Fruit fly (Drosophila melanogaster) whole organism, embryonic: ENCODE data around the gene Dis3l2.

Experiments
- Ada2b ChIP-seq: fragments of 200-800 bp; sonication (Bioruptor generic); IDR thresholded peaks from 2 replicates; pipeline ENCODE4 v1.3.6; 2022; ENCODE audit warnings: missing biosample characterization, missing genetic modification characterization
- Atf3 ChIP-seq: fragments of 200-800 bp; sonication (Bioruptor generic); optimal IDR thresholded peaks from 3 replicates; lab custom pipeline; 2016; ENCODE audit warnings: missing biosample characterization, missing genetic modification characterization
- CG11696 ChIP-seq: fragments of 200-800 bp; sonication (Bioruptor generic); IDR thresholded peaks from 2 replicates; pipeline ENCODE4 v1.3.6; 2022; ENCODE audit warnings: missing biosample characterization, missing genetic modification characterization
- CG12071 ChIP-seq: fragments of 200-800 bp; sonication (Bioruptor generic); optimal IDR thresholded peaks from 3 replicates; lab custom pipeline; 2018; ENCODE audit warnings: missing biosample characterization, mild to moderate bottlenecking, missing genetic modification characterization
- CG13424 ChIP-seq: fragments of 200-800 bp; sonication (Bioruptor generic); optimal IDR thresholded peaks from 2 replicates; lab custom pipeline; 2019; ENCODE audit warnings: missing biosample characterization, mild to moderate bottlenecking, missing genetic modification characterization, moderate library complexity
- CG13624 ChIP-seq: fragments of 200-800 bp; sonication (Bioruptor generic); optimal IDR thresholded peaks from 2 replicates; lab custom pipeline; 2016; ENCODE audit warnings: missing biosample characterization, missing genetic modification characterization
- CG14667 ChIP-seq: fragments of 200-800 bp; sonication (Bioruptor generic); IDR thresholded peaks from 2 replicates; pipeline ENCODE4 v1.3.6; 2022; ENCODE audit warnings: missing biosample characterization, missing genetic modification characterization
- CG15269 ChIP-seq: fragments of 200-800 bp; sonication (Bioruptor generic); optimal IDR thresholded peaks from 2 replicates; lab custom pipeline; 2018; ENCODE audit warnings: missing biosample characterization, mild to moderate bottlenecking, missing genetic modification characterization, moderate library complexity
- CG15479 ChIP-seq: fragments of 200-800 bp; sonication (Bioruptor generic); optimal IDR thresholded peaks from 3 replicates; lab custom pipeline; 2019; ENCODE audit warnings: missing biosample characterization, mild to moderate bottlenecking, missing genetic modification characterization, moderate library complexity
- CG17186 ChIP-seq: fragments of 200-800 bp; sonication (Bioruptor generic); optimal IDR thresholded peaks from 3 replicates; lab custom pipeline; 2017; ENCODE audit warnings: missing biosample characterization, missing genetic modification reagents, missing genetic modification characterization
- CG17612 ChIP-seq: fragments of 200-800 bp; sonication (Bioruptor generic); IDR thresholded peaks from 2 replicates; pipeline ENCODE4 v1.3.6; 2022; ENCODE audit warnings: missing biosample characterization, missing genetic modification characterization
- CG18764 ChIP-seq: fragments of 200-800 bp; sonication (Bioruptor generic); optimal IDR thresholded peaks from 3 replicates; lab custom pipeline; 2016; ENCODE audit warnings: missing biosample characterization, missing genetic modification characterization
- CG2116 ChIP-seq: fragments of 200-800 bp; sonication (Bioruptor generic); optimal IDR thresholded peaks from 3 replicates; lab custom pipeline; 2018; ENCODE audit warnings: missing biosample characterization, mild to moderate bottlenecking, missing genetic modification characterization
- CG2678 ChIP-seq: fragments of 200-800 bp; sonication (Bioruptor generic); optimal IDR thresholded peaks from 3 replicates; lab custom pipeline; 2019; ENCODE audit warnings: missing biosample characterization, mild to moderate bottlenecking, missing genetic modification characterization, moderate library complexity
- CG34376 ChIP-seq: fragments of 200-800 bp; sonication (Bioruptor generic); optimal IDR thresholded peaks from 2 replicates; lab custom pipeline; 2018; ENCODE audit warnings: missing biosample characterization, mild to moderate bottlenecking, missing genetic modification characterization
- CG6272 ChIP-seq: fragments of 200-800 bp; sonication (Bioruptor generic); IDR thresholded peaks from 2 replicates; pipeline ENCODE4 v1.3.6; 2022; ENCODE audit warnings: missing biosample characterization, missing genetic modification characterization
- CG7556 ChIP-seq: fragments of 200-800 bp; sonication (Bioruptor generic); optimal IDR thresholded peaks from 2 replicates; lab custom pipeline; 2017; ENCODE audit warnings: missing biosample characterization, mild to moderate bottlenecking, missing genetic modification characterization
- CG8089 ChIP-seq: fragments of 200-800 bp; sonication (Bioruptor generic); optimal IDR thresholded peaks from 3 replicates; lab custom pipeline; 2016; ENCODE audit warnings: missing biosample characterization, missing genetic modification characterization
- CG8388 ChIP-seq: fragments of 200-800 bp; sonication (Bioruptor generic); optimal IDR thresholded peaks from 2 replicates; lab custom pipeline; 2019; ENCODE audit warnings: missing biosample characterization, mild to moderate bottlenecking, missing genetic modification characterization, moderate library complexity
- CG9727 ChIP-seq: fragments of 200-800 bp; sonication (Bioruptor generic); optimal IDR thresholded peaks from 3 replicates; lab custom pipeline; 2017; ENCODE audit warnings: missing biosample characterization, mild to moderate bottlenecking, missing genetic modification characterization
- CTCF ChIP-seq: fragments of 200-800 bp; sonication (Bioruptor generic); optimal IDR thresholded peaks from 2 replicates; lab custom pipeline; 2017; ENCODE audit warnings: missing biosample characterization, mild to moderate bottlenecking, missing genetic modification characterization, moderate library complexity
- Dad ChIP-seq: fragments of 200-800 bp; sonication (Bioruptor generic); optimal IDR thresholded peaks from 3 replicates; lab custom pipeline; 2016; ENCODE audit warnings: missing biosample characterization, missing genetic modification characterization
- Dip2 ChIP-seq: fragments of 200-800 bp; sonication (Bioruptor generic); IDR thresholded peaks from 2 replicates; pipeline ENCODE4 v1.3.6; 2022; ENCODE audit warnings: missing biosample characterization, missing genetic modification characterization
- HHEX ChIP-seq: fragments of 200-800 bp; sonication (Bioruptor generic); optimal IDR thresholded peaks from 3 replicates; lab custom pipeline; 2017; ENCODE audit warnings: missing biosample characterization, mild to moderate bottlenecking, missing genetic modification characterization, missing genetic modification reagents
- HLH3B ChIP-seq: fragments of 200-800 bp; sonication (Bioruptor generic); IDR thresholded peaks from 2 replicates; pipeline ENCODE4 v1.3.6; 2022; ENCODE audit warnings: missing biosample characterization, missing genetic modification characterization
- Hand ChIP-seq: fragments of 200-800 bp; sonication (Bioruptor generic); optimal IDR thresholded peaks from 2 replicates; lab custom pipeline; 2017; ENCODE audit warnings: mild to moderate bottlenecking, missing biosample characterization, missing genetic modification reagents, missing genetic modification characterization
- HmgD ChIP-seq: fragments of 200-800 bp; sonication (Bioruptor generic); optimal IDR thresholded peaks from 3 replicates; lab custom pipeline; 2016; ENCODE audit warnings: missing biosample characterization, missing genetic modification characterization
- HmgZ ChIP-seq: fragments of 200-800 bp; sonication (Bioruptor generic); optimal IDR thresholded peaks from 2 replicates; lab custom pipeline; 2018; ENCODE audit warnings: missing biosample characterization, mild to moderate bottlenecking, missing genetic modification characterization
- MESR4 ChIP-seq: fragments of 200-800 bp; sonication (Bioruptor generic); optimal IDR thresholded peaks from 2 replicates; lab custom pipeline; 2018; ENCODE audit warnings: missing biosample characterization, mild to moderate bottlenecking, missing genetic modification characterization, moderate library complexity
- MTF-1 ChIP-seq: fragments of 200-800 bp; sonication (Bioruptor generic); optimal IDR thresholded peaks from 2 replicates; lab custom pipeline; 2018; ENCODE audit warnings: missing biosample characterization, mild to moderate bottlenecking, missing genetic modification characterization, borderline replicate concordance
- NC2α ChIP-seq: fragments of 200-800 bp; sonication (Bioruptor generic); optimal IDR thresholded peaks from 2 replicates; lab custom pipeline; 2016; ENCODE audit warnings: missing biosample characterization, missing genetic modification characterization
- Oli ChIP-seq: fragments of 200-800 bp; sonication (Bioruptor generic); optimal IDR thresholded peaks from 2 replicates; lab custom pipeline; 2018; ENCODE audit warnings: missing biosample characterization, mild to moderate bottlenecking, missing genetic modification characterization, moderate library complexity
- Rx ChIP-seq: fragments of 200-800 bp; sonication (Bioruptor generic); IDR thresholded peaks from 2 replicates; pipeline ENCODE4 v1.3.6; 2022; ENCODE audit warnings: missing biosample characterization, missing genetic modification characterization
- Side ChIP-seq: fragments of 200-800 bp; sonication (Bioruptor generic); optimal IDR thresholded peaks from 2 replicates; lab custom pipeline; 2016; ENCODE audit warnings: missing biosample characterization, missing genetic modification characterization
- Sox100B ChIP-seq: fragments of 200-800 bp; sonication (Bioruptor generic); optimal IDR thresholded peaks from 3 replicates; lab custom pipeline; 2018; ENCODE audit warnings: missing biosample characterization, mild to moderate bottlenecking, missing genetic modification characterization
- Sry-β ChIP-seq: fragments of 200-800 bp; sonication (Bioruptor generic); optimal IDR thresholded peaks from 2 replicates; lab custom pipeline; 2018; ENCODE audit warnings: missing biosample characterization, mild to moderate bottlenecking, missing genetic modification characterization, moderate library complexity
- cad ChIP-seq: fragments of >200 bp; optimal IDR thresholded peaks from 2 replicates; lab custom pipeline; 2017; ENCODE audit warnings: missing biosample characterization, missing genetic modification characterization
- dysf ChIP-seq: fragments of 200-800 bp; sonication (Bioruptor generic); IDR thresholded peaks from 3 replicates; pipeline ENCODE4 v1.3.6; 2022; ENCODE audit warnings: missing biosample characterization, missing genetic modification characterization
- exex ChIP-seq: fragments of 200-800 bp; sonication (Bioruptor generic); optimal IDR thresholded peaks from 4 replicates; lab custom pipeline; 2018; ENCODE audit warnings: missing biosample characterization, mild to moderate bottlenecking, missing genetic modification characterization, moderate library complexity
- gro ChIP-seq: fragments of 200-800 bp; sonication (Bioruptor generic); optimal IDR thresholded peaks from 2 replicates; lab custom pipeline; 2016; ENCODE audit warnings: missing biosample characterization, missing genetic modification characterization
- hkb ChIP-seq, 2 experiments: fragments of 200-800 bp in 1 of 2; fragments of >200 bp in 1 of 2; sonication (Bioruptor generic) in 1 of 2; IDR thresholded peaks in 1 of 2; optimal IDR thresholded peaks in 1 of 2; 2 replicates each; pipeline versions ENCODE4 v1.3.6 to Lab custom; 2017 to 2022; ENCODE audit warnings: missing biosample characterization in 1 of 2, missing genetic modification characterization in 1 of 2
- lab ChIP-seq: fragments of 200-800 bp; sonication (Bioruptor generic); optimal IDR thresholded peaks from 3 replicates; lab custom pipeline; 2017; ENCODE audit warnings: missing biosample characterization, missing genetic modification characterization, mild to moderate bottlenecking, moderate library complexity, missing genetic modification reagents
- lbe ChIP-seq: fragments of 200-800 bp; sonication (Bioruptor generic); optimal IDR thresholded peaks from 2 replicates; lab custom pipeline; 2016; ENCODE audit warnings: missing biosample characterization, mild to moderate bottlenecking, missing genetic modification characterization
- p53 ChIP-seq: fragments of 200-800 bp; sonication (Bioruptor generic); optimal IDR thresholded peaks from 2 replicates; lab custom pipeline; 2016; ENCODE audit warnings: missing biosample characterization, missing genetic modification characterization
- pita ChIP-seq: fragments of 200-800 bp; sonication (Bioruptor generic); optimal IDR thresholded peaks from 2 replicates; lab custom pipeline; 2017; ENCODE audit warnings: missing biosample characterization, mild to moderate bottlenecking, missing genetic modification characterization
- ranshi ChIP-seq: fragments of 200-800 bp; sonication (Bioruptor generic); IDR thresholded peaks from 2 replicates; pipeline ENCODE4 v1.3.6; 2022; ENCODE audit warnings: missing biosample characterization, missing genetic modification characterization
- row ChIP-seq: fragments of 200-800 bp; sonication (Bioruptor generic); IDR thresholded peaks from 3 replicates; pipeline ENCODE4 v1.3.6; 2022; ENCODE audit warnings: missing biosample characterization, missing genetic modification characterization
- salm ChIP-seq: fragments of 200-800 bp; sonication (Bioruptor generic); optimal IDR thresholded peaks from 2 replicates; lab custom pipeline; 2018; ENCODE audit warnings: missing biosample characterization, mild to moderate bottlenecking, missing genetic modification characterization
- so ChIP-seq: fragments of 200-800 bp; sonication (Bioruptor generic); IDR thresholded peaks from 3 replicates; pipeline ENCODE4 v1.3.6; 2022; ENCODE audit warnings: missing biosample characterization, missing genetic modification characterization
- stwl ChIP-seq: fragments of 200-800 bp; sonication (Bioruptor generic); optimal IDR thresholded peaks from 3 replicates; lab custom pipeline; 2018; ENCODE audit warnings: missing biosample characterization, mild to moderate bottlenecking, missing genetic modification characterization, moderate library complexity
- tup ChIP-seq: fragments of 200-800 bp; sonication (Bioruptor generic); optimal IDR thresholded peaks from 2 replicates; lab custom pipeline; 2016; ENCODE audit warnings: missing biosample characterization, mild to moderate bottlenecking, missing genetic modification characterization, moderate library complexity

The Dis3l2 gene

dm6 chr3L:184251-184650 is 28.3 kb upstream of the Dis3l2 start, which contains the start of the genes CG34140, Mkp and Mtch (continued):
- TF ChIP-seq tup (GFP tag; lab: Kevin White, UChicago) (peak; percentile 84), CG2678 (tag; lab: Kevin White, UChicago) (no peak), CG11696 (GFP tag; lab: Robert Waterston, UW) (0 out of 2 replicates have a peak, but pooled peaks have one; percentile 39), CTCF (GFP tag; lab: Kevin White, UChicago) (no peak), Sox100B (GFP tag; lab: Kevin White, UChicago) (no peak), Sry-β (peak; percentile 3), CG2116 (GFP tag; lab: Kevin White, UChicago) (peak; percentile 94), HLH3B (GFP tag; lab: Robert Waterston, UW) (peak; percentile 82), CG17186 (GFP tag; lab: Kevin White, UChicago) (peak; percentile 77), HmgZ (tag; lab: Kevin White, UChicago) (peak; percentile 84), stwl (tag; lab: Kevin White, UChicago) (peak; percentile 67), p53 (peak; percentile 70), CG7556 (peak; percentile 74), CG6272 (GFP tag; lab: Robert Waterston, UW) (peak; percentile 83), row (GFP tag; lab: Robert Waterston, UW) (peak; percentile 94), Dip2 (GFP tag; lab: Robert Waterston, UW) (no peak), CG13424 (peak; percentile 88), Ada2b (GFP tag; lab: Robert Waterston, UW) (peak; percentile 73), CG13624 (no peak), CG8388 (GFP tag; lab: Kevin White, UChicago) (peak; percentile 77), Side (GFP tag; lab: Kevin White, UChicago) (peak; percentile 87), CG12071 (GFP tag; lab: Kevin White, UChicago) (no peak), Atf3 (GFP tag; lab: Kevin White, UChicago) (peak; percentile 85), HmgD (GFP tag; lab: Kevin White, UChicago) (peak; percentile 39), pita (GFP tag; lab: Kevin White, UChicago) (no peak), lbe (GFP tag; lab: Kevin White, UChicago) (peak; percentile 93), CG18764 (GFP tag; lab: Kevin White, UChicago) (peak; percentile 72), so (GFP tag; lab: Robert Waterston, UW) (peak; percentile 63; the same call in 1 of the 3 replicates), Dad (peak; percentile 86), exex (tag; lab: Kevin White, UChicago) (no peak), ranshi (GFP tag; lab: Robert Waterston, UW) (peak; percentile 80; the same call in 1 of the 2 replicates), cad (GFP tag; lab: Kevin White, UChicago) (no peak), Hand (peak; percentile 58), salm (tag; lab: Kevin White, UChicago) (peak; percentile 68), CG8089 (GFP tag; lab: Kevin White, UChicago) (peak; percentile 75), CG34376 (GFP tag; lab: Kevin White, UChicago) (peak; percentile 69), MTF-1 (GFP tag; lab: Kevin White, UChicago) (peak; percentile 26), gro (GFP tag; lab: Kevin White, UChicago) (no peak), NC2α (GFP tag; lab: Kevin White, UChicago) (peak; percentile 65), CG14667 (GFP tag; lab: Robert Waterston, UW) (peak; percentile 70), dysf (GFP tag; lab: Robert Waterston, UW) (peak; percentile 76), Rx (GFP tag; lab: Robert Waterston, UW) (peak; percentile 76), HHEX (peak; percentile 56), lab (GFP tag; lab: Kevin White, UChicago) (no peak), CG15479 (no peak), Oli (no peak), CG9727 (GFP tag; lab: Kevin White, UChicago) (peak; percentile 83), CG17612 (GFP tag; lab: Robert Waterston, UW) (no peak), MESR4 (peak; percentile 75), CG15269 (tag; lab: Kevin White, UChicago) (no peak), hkb (optimal IDR thresholded peaks at IDR 0.05; lab: Kevin White, UChicago) (peak; percentile 88), hkb (GFP tag; IDR thresholded peaks at IDR 0.05; lab: Robert Waterston, UW) (peak; percentile 85)
